Worm (Caenorhabditis elegans) whole organism, L4 larva: ENCODE results near the gene snrp-200.
A peak's percentile ranks its signal among the peaks of the same experiment; 100 is the strongest.

ENCODE experiments used
- F49E8.2 ChIP-seq: sonication (generic microtip); optimal IDR thresholded peaks from 2 replicates; lab custom pipeline; 2016; ENCODE audit warnings: missing compliant biosample characterization, mild to moderate bottlenecking, missing genetic modification characterization, borderline replicate concordance
- Y105C5A.15 ChIP-seq: fragments of 200-800 bp; sonication (Bioruptor generic); IDR thresholded peaks from 2 replicates; pipeline ENCODE4 v1.3.6; 2022; ENCODE audit warnings: missing genetic modification characterization, missing compliant biosample characterization
- Y48G9A.11 ChIP-seq: fragments of 200-800 bp; sonication (Bioruptor generic); IDR thresholded peaks from 2 replicates; pipeline ENCODE4 v1.3.6; 2022; ENCODE audit warnings: missing genetic modification reagents, missing genetic modification characterization, missing compliant biosample characterization
- aha-1 ChIP-seq: fragments of 150-350 bp; peaks from one replicate; lab custom pipeline; 2014; ENCODE audit warnings: missing biosample characterization, missing genetic modification characterization
- ama-1 ChIP-seq: fragments of 150-350 bp; optimal IDR thresholded peaks from 2 replicates; lab custom pipeline; 2014; ENCODE audit warnings: inconsistent platforms, mixed read lengths
- attf-4 ChIP-seq: sonication (generic microtip); optimal IDR thresholded peaks from 3 replicates; lab custom pipeline; 2017; ENCODE audit warnings: missing biosample characterization, missing genetic modification characterization
- ceh-62 ChIP-seq: sonication (generic microtip); optimal IDR thresholded peaks from 2 replicates; lab custom pipeline; 2017; ENCODE audit warnings: missing biosample characterization, missing genetic modification characterization
- daf-16 ChIP-seq, 3 experiments: sonication (generic microtip); optimal IDR thresholded peaks; 2 replicates each; lab custom pipeline; 2016 to 2017; ENCODE audit warnings: missing genetic modification characterization in 3 of 3, missing genetic modification reagents in 3 of 3, mild to moderate bottlenecking in 2 of 3, missing compliant biosample characterization in 2 of 3, missing biosample characterization in 1 of 3, moderate library complexity in 1 of 3
- daf-8 ChIP-seq: fragments of 200-800 bp; sonication (Bioruptor generic); IDR thresholded peaks from 2 replicates; pipeline ENCODE4 v1.3.6; 2022; ENCODE audit warnings: missing genetic modification characterization, missing compliant biosample characterization
- dmd-6 ChIP-seq: fragments of 200-800 bp; sonication (Bioruptor generic); IDR thresholded peaks from 2 replicates; pipeline ENCODE4 v1.3.6; 2022; ENCODE audit warnings: missing genetic modification reagents, missing genetic modification characterization, missing compliant biosample characterization
- dmd-8 ChIP-seq: fragments of 200-800 bp; sonication (Bioruptor generic); IDR thresholded peaks from 2 replicates; pipeline ENCODE4 v1.3.6; 2022; ENCODE audit warnings: missing genetic modification characterization, missing compliant biosample characterization
- dpl-1 ChIP-seq: fragments of 150-350 bp; optimal IDR thresholded peaks from 2 replicates; lab custom pipeline; 2014; ENCODE audit warnings: missing biosample characterization, missing genetic modification reagents, missing genetic modification characterization
- duxl-1 ChIP-seq: sonication (generic microtip); optimal IDR thresholded peaks from 2 replicates; lab custom pipeline; 2016; ENCODE audit warnings: mild to moderate bottlenecking, missing genetic modification characterization, moderate library complexity, missing compliant biosample characterization; ENCODE audit not compliant: poor library complexity
- dve-1 ChIP-seq: sonication (generic microtip); optimal IDR thresholded peaks from 2 replicates; lab custom pipeline; 2017; ENCODE audit warnings: antibody characterized with exemption, mild to moderate bottlenecking, missing genetic modification characterization, missing compliant biosample characterization; ENCODE audit not compliant: insufficient read depth
- fos-1 ChIP-seq: fragments of 150-350 bp; optimal IDR thresholded peaks from 2 replicates; lab custom pipeline; 2014; ENCODE audit warnings: missing biosample characterization, missing genetic modification characterization
- hif-1 ChIP-seq, 2 experiments: sonication (generic microtip); optimal IDR thresholded peaks; 2 replicates each; lab custom pipeline; 2016 to 2017; ENCODE audit warnings: missing compliant biosample characterization in 2 of 2, missing genetic modification characterization in 2 of 2, missing genetic modification reagents in 2 of 2, missing genotype in 2 of 2, mild to moderate bottlenecking in 1 of 2
- hlh-30 ChIP-seq: sonication (generic microtip); optimal IDR thresholded peaks from 2 replicates; lab custom pipeline; 2017; ENCODE audit warnings: antibody characterized with exemption, mild to moderate bottlenecking, missing genetic modification characterization, missing compliant biosample characterization; ENCODE audit not compliant: insufficient read depth
- hmg-1.1 ChIP-seq: fragments of 200-800 bp; sonication (Bioruptor generic); IDR thresholded peaks from 2 replicates; pipeline ENCODE4 v1.3.6; 2022; ENCODE audit warnings: missing genetic modification reagents, missing genetic modification characterization, missing compliant biosample characterization
- lim-7 ChIP-seq: fragments of 200-800 bp; sonication (Bioruptor generic); IDR thresholded peaks from 2 replicates; pipeline ENCODE4 v1.3.6; 2022; ENCODE audit warnings: missing genetic modification characterization, missing compliant biosample characterization
- lin-13 ChIP-seq: fragments of 150-350 bp; optimal IDR thresholded peaks from 2 replicates; lab custom pipeline; 2014; ENCODE audit warnings: missing biosample characterization, missing genetic modification reagents, missing genetic modification characterization
- lin-38 ChIP-seq: fragments of 200-800 bp; sonication (Bioruptor generic); IDR thresholded peaks from 2 replicates; pipeline ENCODE4 v1.3.6; 2022; ENCODE audit warnings: missing genetic modification reagents, missing genetic modification characterization, missing compliant biosample characterization
- lir-3 ChIP-seq: sonication (generic microtip); optimal IDR thresholded peaks from 2 replicates; lab custom pipeline; 2016; ENCODE audit warnings: mild to moderate bottlenecking, missing genetic modification characterization, missing compliant biosample characterization
- lsy-2 ChIP-seq, 2 experiments: fragments of 150-350 bp in 1 of 2; sonication (generic microtip) in 1 of 2; optimal IDR thresholded peaks; 2 replicates each; lab custom pipeline; 2014 to 2017; ENCODE audit warnings: missing biosample characterization in 2 of 2, missing genetic modification characterization in 2 of 2
- madf-5 ChIP-seq, 2 experiments: fragments of 200-800 bp; sonication (Bioruptor generic); IDR thresholded peaks; 2 replicates each; pipeline ENCODE4 v1.3.6; 2022; ENCODE audit warnings: missing compliant biosample characterization in 2 of 2, missing genetic modification characterization in 2 of 2
- mdl-1 ChIP-seq, 2 experiments: fragments of 150-350 bp in 1 of 2; sonication (generic microtip) in 1 of 2; optimal IDR thresholded peaks; 2 replicates each; lab custom pipeline; 2014 to 2017; ENCODE audit warnings: missing biosample characterization in 2 of 2, missing genetic modification characterization in 2 of 2
- mes-2 ChIP-seq: sonication (generic microtip); optimal IDR thresholded peaks from 2 replicates; lab custom pipeline; 2016; ENCODE audit warnings: missing genotype, mild to moderate bottlenecking, missing genetic modification characterization, missing compliant biosample characterization; ENCODE audit not compliant: poor library complexity, severe bottlenecking
- nhr-10 ChIP-seq: fragments of 150-350 bp; optimal IDR thresholded peaks from 2 replicates; lab custom pipeline; 2014; ENCODE audit warnings: missing biosample characterization, missing genetic modification characterization
- nhr-28 ChIP-seq: fragments of 150-350 bp; optimal IDR thresholded peaks from 2 replicates; lab custom pipeline; 2014; ENCODE audit warnings: missing biosample characterization, missing genetic modification characterization
- nhr-6 ChIP-seq: fragments of 150-350 bp; optimal IDR thresholded peaks from 2 replicates; lab custom pipeline; 2014; ENCODE audit warnings: missing biosample characterization, missing genetic modification characterization
- nhr-76 ChIP-seq: fragments of 150-350 bp; optimal IDR thresholded peaks from 2 replicates; lab custom pipeline; 2014; ENCODE audit warnings: missing biosample characterization, missing genetic modification characterization
- rbr-2 ChIP-seq: sonication (generic microtip); optimal IDR thresholded peaks from 2 replicates; lab custom pipeline; 2016; ENCODE audit warnings: missing genotype, missing genetic modification characterization, missing compliant biosample characterization
- saeg-2 ChIP-seq: fragments of 200-800 bp; sonication (Bioruptor generic); IDR thresholded peaks from 2 replicates; pipeline ENCODE4 v1.3.6; 2022; ENCODE audit warnings: missing genetic modification reagents, missing genetic modification characterization, missing compliant biosample characterization
- set-16 ChIP-seq: fragments of 200-800 bp; sonication (Bioruptor generic); IDR thresholded peaks from 2 replicates; pipeline ENCODE4 v1.3.6; 2022; ENCODE audit warnings: missing genetic modification reagents, missing genetic modification characterization, missing compliant biosample characterization
- skn-1 ChIP-seq: fragments of 150-350 bp; optimal IDR thresholded peaks from 2 replicates; lab custom pipeline; 2014; ENCODE audit warnings: missing biosample characterization, missing genetic modification characterization
- tag-97 ChIP-seq: fragments of 200-800 bp; sonication (Bioruptor generic); IDR thresholded peaks from 2 replicates; pipeline ENCODE4 v1.3.6; 2022; ENCODE audit warnings: missing genetic modification characterization, missing compliant biosample characterization
- tra-1 ChIP-seq: fragments of 200-800 bp; sonication (Bioruptor generic); IDR thresholded peaks from 2 replicates; pipeline ENCODE4 v1.3.6; 2022; ENCODE audit warnings: missing genetic modification reagents, missing genetic modification characterization, missing compliant biosample characterization
- unc-130 ChIP-seq: sonication (generic microtip); optimal IDR thresholded peaks from 2 replicates; lab custom pipeline; 2016; ENCODE audit warnings: missing genetic modification reagents, missing genetic modification characterization, missing compliant biosample characterization
- unc-39 ChIP-seq: sonication (generic microtip); optimal IDR thresholded peaks from 2 replicates; lab custom pipeline; 2017; ENCODE audit warnings: missing biosample characterization, missing genetic modification characterization
- unc-62 ChIP-seq, 3 experiments: fragments of 150-350 bp in 1 of 3; sonication (generic microtip); optimal IDR thresholded peaks in 2 of 3; peaks in 1 of 3; 1 replicate in 1 of 3; 2 replicates in 2 of 3; lab custom pipeline; 2014 to 2017; ENCODE audit warnings: missing biosample characterization in 3 of 3, missing genetic modification characterization in 3 of 3, missing genetic modification reagents in 3 of 3, missing genotype in 1 of 3
- vab-7 ChIP-seq: fragments of 200-800 bp; sonication (Bioruptor generic); IDR thresholded peaks from 2 replicates; pipeline ENCODE4 v1.3.6; 2022; ENCODE audit warnings: missing genetic modification reagents, missing genetic modification characterization, missing compliant biosample characterization
- zip-2 ChIP-seq: fragments of 150-350 bp; optimal IDR thresholded peaks from 2 replicates; lab custom pipeline; 2014; ENCODE audit warnings: missing biosample characterization, missing genetic modification characterization

snrp-200 gene

DNA sequence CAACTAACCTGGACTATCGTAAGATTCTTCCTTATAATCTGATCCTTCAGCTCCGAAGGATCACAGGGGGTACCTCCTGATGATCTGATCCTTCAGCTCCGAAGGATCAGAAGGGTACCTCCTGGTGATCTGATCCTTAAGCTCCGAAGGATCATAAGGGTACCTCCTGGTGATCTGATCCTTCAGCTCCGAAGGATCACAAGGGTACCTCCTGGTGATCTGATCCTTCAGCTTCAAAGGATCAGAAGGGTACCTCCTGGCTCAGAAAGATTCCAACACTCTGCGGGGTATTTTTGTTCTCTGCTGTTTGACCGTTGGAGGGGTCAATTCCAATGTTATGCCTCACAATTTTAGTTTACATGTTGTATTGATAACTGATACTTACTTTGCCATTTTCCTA is 13.0 kb upstream of the snrp-200 start:
- peak; percentile 84 for TF ChIP-seq set-16 (GFP tag; lab: Robert Waterston, UW)
- TF ChIP-seq madf-5 (GFP tag; IDR thresholded peaks at IDR 0.05; lab: Robert Waterston, UW), result peak in 1 of 2 experiments; percentile 69; a peak in 1 of 4 replicates
- peak; percentile 84 for TF ChIP-seq lim-7
- TF ChIP-seq Y105C5A.15 (GFP tag; lab: Robert Waterston, UW), result 0 out of 2 replicates have a peak, but pooled peaks have one; percentile 33
- peak; percentile 71 for TF ChIP-seq dmd-8 (GFP tag; lab: Robert Waterston, UW)

DNA sequence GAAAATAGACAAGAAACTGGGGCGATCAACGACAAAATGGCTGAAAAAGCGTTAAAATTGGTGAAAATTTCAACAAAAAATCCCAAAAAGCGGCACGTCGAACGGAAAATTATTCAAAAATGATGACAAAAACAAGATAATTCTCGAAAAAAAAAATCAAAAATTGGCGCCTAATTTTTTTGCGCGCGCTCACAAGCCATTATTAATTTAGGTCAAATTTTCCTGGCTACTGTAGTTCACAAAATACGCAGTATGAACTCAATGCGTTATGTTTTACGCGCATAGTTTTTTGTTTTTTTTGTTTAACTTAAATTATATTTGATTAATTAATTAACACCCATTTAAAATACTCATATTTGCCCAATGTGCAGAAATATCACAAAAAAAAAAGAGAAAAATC is 2.6 kb upstream of the snrp-200 start:
- TF ChIP-seq saeg-2 (GFP tag; lab: Robert Waterston, UW) (no peak), dve-1 (tag; lab: Kevin White, UChicago) (no peak), dmd-6 (no peak), tra-1 (GFP tag; lab: Robert Waterston, UW) (no peak), hif-1 (tag; optimal IDR thresholded peaks at IDR 0.05; lab: Kevin White, UChicago) (no peak), lir-3 (tag; lab: Kevin White, UChicago) (no peak), zip-2 (tag; lab: Kevin White, UChicago) (no peak), aha-1 (tag; lab: Kevin White, UChicago) (peak; percentile 42), daf-8 (GFP tag; lab: Robert Waterston, UW) (no peak), F49E8.2 (tag; lab: Kevin White, UChicago) (peak; percentile 65), unc-130 (GFP tag; lab: Kevin White, UChicago) (peak; percentile 84), Y48G9A.11 (GFP tag; lab: Robert Waterston, UW) (peak; percentile 82)

DNA sequence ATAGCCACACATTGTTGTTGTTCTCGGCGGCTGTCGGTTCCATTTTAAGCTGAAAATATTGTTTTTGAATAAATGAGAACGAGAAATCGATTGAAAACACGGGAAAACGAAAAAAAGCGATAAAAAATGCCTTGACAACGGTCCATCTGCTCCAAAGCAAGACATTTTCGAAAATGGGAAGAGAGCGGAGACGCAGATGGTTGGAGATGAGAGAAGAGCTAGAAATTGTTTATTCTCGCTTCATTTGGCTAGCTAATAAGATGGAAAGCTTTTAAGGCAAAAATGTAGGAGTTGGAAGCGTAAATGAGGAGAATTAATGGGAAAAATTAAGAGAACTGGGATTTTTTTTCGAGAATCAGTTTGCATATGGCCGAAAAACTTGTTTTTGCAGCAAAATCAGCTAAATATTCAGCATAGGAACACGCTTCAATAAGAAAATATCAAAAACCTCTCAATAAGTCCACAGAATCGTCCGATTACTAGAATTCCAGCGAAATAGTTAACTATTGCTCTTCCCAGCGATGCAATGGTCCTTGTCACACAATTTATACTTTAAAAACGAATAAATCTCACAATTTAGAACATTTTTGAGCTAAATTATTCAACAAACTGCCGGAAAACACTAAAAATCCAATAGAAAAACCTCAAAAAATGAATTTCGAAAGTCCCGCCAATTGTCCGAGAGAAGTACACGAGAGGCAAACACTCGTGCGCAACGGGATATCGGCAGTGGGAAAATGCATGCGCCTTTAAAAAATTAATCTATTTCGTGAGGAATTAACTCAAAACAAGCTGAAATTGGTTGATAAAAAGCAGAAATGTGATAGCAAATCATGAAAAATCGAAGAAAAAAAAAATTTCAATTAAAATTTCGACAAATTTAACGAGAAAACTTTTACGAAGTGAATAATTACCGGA is 1.8 kb upstream of the snrp-200 start, which contains the start of gene pisy-1:
Gene pisy-1 (minus strand): TSS at position 51 of the 918 bp plus-strand sequence.
- TF ChIP-seq nhr-6 (tag; lab: Kevin White, UChicago) (peak; percentile 70), dpl-1 (GFP tag; lab: Kevin White, UChicago) (peak; percentile 84), daf-8 (GFP tag; lab: Robert Waterston, UW) (no peak), nhr-10 (tag; lab: Kevin White, UChicago) (no peak), rbr-2 (tag; lab: Kevin White, UChicago) (no peak), duxl-1 (tag; lab: Kevin White, UChicago) (no peak), aha-1 (tag; lab: Kevin White, UChicago) (peak; percentile 95), vab-7 (GFP tag; lab: Robert Waterston, UW) (no peak), hmg-1.1 (no peak), daf-16 (GFP tag; optimal IDR thresholded peaks at IDR 0.05; lab: Kevin White, UChicago) (no peak), daf-16 (tag; optimal IDR thresholded peaks at IDR 0.05; lab: Kevin White, UChicago) (no peak), ama-1 (lab: Kevin White, UChicago) (peak; percentile 8), nhr-28 (tag; lab: Kevin White, UChicago) (peak; percentile 40), unc-39 (no peak), lin-38 (peak; percentile 32), unc-62 (GFP tag; optimal IDR thresholded peaks at IDR 0.05 in 1 of 2; lab: Kevin White, UChicago) (peak in 1 of 2 experiments; percentile 2), unc-62 (tag; optimal IDR thresholded peaks at IDR 0.05; lab: Kevin White, UChicago) (no peak), lin-13 (GFP tag; lab: Kevin White, UChicago) (peak; percentile 50), dmd-6 (0 out of 2 replicates have a peak, but pooled peaks have one; percentile 9), ceh-62 (no peak), lsy-2 (tag; optimal IDR thresholded peaks at IDR 0.05; lab: Kevin White, UChicago) (peak in 1 of 2 experiments; percentile 79), attf-4 (tag; lab: Kevin White, UChicago) (no peak), hif-1 (tag; optimal IDR thresholded peaks at IDR 0.05; lab: Kevin White, UChicago) (peak in 1 of 2 experiments; percentile 35), F49E8.2 (tag; lab: Kevin White, UChicago) (no peak), mes-2 (tag; lab: Kevin White, UChicago) (peak; percentile 74), mdl-1 (tag; optimal IDR thresholded peaks at IDR 0.05; lab: Kevin White, UChicago) (peak in 1 of 2 experiments; percentile 60), dve-1 (tag; lab: Kevin White, UChicago) (peak; percentile 51), nhr-76 (tag; lab: Kevin White, UChicago) (no peak), fos-1 (tag; lab: Kevin White, UChicago) (no peak), skn-1 (no peak), hlh-30 (tag; lab: Kevin White, UChicago) (peak; percentile 90), tag-97 (GFP tag; lab: Robert Waterston, UW) (no peak)
